Worm (Caenorhabditis elegans) whole organism, midembryonic: ENCODE results near the gene txt-13.

ENCODE experiments used
- T22C8.4 ChIP-seq: fragments of 200-800 bp; sonication (Bioruptor generic); IDR thresholded peaks from 2 replicates; pipeline ENCODE4 v1.3.6; 2022; ENCODE audit warnings: missing genetic modification characterization, missing compliant biosample characterization
- cog-1 ChIP-seq: sonication (generic microtip); optimal IDR thresholded peaks from 2 replicates; lab custom pipeline; 2016; ENCODE audit warnings: missing genetic modification characterization, missing compliant biosample characterization
- flt-1 ChIP-seq: fragments of 200-800 bp; sonication (Bioruptor generic); IDR thresholded peaks from 2 replicates; pipeline ENCODE4 v1.3.6; 2022; ENCODE audit warnings: missing genetic modification characterization, missing compliant biosample characterization
- klf-2 ChIP-seq: fragments of 200-800 bp; sonication (Bioruptor generic); conservative IDR thresholded peaks from 2 replicates; pipeline ENCODE4 v1.3.6; 2022; ENCODE audit warnings: missing genetic modification reagents, missing genetic modification characterization, missing compliant biosample characterization
- med-1 ChIP-seq: sonication (generic microtip); optimal IDR thresholded peaks from 2 replicates; lab custom pipeline; 2017; ENCODE audit warnings: missing genetic modification characterization, mild to moderate bottlenecking, missing compliant biosample characterization, antibody characterized with exemption, missing genetic modification reagents; ENCODE audit not compliant: insufficient read depth
- ref-1 ChIP-seq: fragments of 200-800 bp; sonication (Bioruptor generic); conservative IDR thresholded peaks from 2 replicates; pipeline ENCODE4 v1.3.6; 2022; ENCODE audit warnings: missing genetic modification reagents, missing genetic modification characterization, missing compliant biosample characterization
- tab-1 ChIP-seq: fragments of 200-800 bp; sonication (Bioruptor generic); IDR thresholded peaks from 2 replicates; pipeline ENCODE4 v1.3.6; 2022; ENCODE audit warnings: missing genetic modification characterization, missing compliant biosample characterization
- ztf-23 ChIP-seq: fragments of 200-800 bp; sonication (Bioruptor generic); IDR thresholded peaks from 2 replicates; pipeline ENCODE4 v1.3.6; 2022; ENCODE audit warnings: missing genetic modification reagents, missing genetic modification characterization, missing compliant biosample characterization
- ztf-29 ChIP-seq: fragments of 200-800 bp; sonication (Bioruptor generic); IDR thresholded peaks from 2 replicates; pipeline ENCODE4 v1.3.6; 2022; ENCODE audit warnings: missing genetic modification reagents, missing genetic modification characterization, missing compliant biosample characterization

txt-13 gene

DNA sequence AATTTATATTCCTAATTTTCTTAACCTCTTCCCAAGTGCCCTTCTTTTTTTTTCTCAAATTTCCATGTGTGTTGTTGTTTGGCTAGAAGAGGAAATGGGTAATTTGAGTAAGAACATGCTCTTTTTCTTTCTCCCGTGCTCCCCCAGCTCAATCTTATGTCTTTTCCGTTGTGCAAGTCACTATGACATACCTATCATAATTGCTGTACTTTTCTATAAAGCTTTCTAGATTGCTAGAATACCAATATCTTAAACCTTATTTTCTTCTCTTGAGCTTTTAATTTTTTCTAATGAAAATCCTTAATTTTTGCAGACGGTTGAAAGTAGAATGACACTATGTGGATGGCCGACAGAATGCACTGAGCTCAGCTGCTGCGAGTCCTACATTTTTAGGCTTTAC is at the start of gene txt-13:
TSS of gene txt-13 (plus strand) at position 301 of the 400 bp plus-strand sequence.
- TF ChIP-seq cog-1 (no peak), T22C8.4 (GFP tag; lab: Robert Waterston, UW) (no peak), tab-1 (no peak), ztf-29 (GFP tag; lab: Robert Waterston, UW) (no peak), klf-2 (GFP tag; lab: Robert Waterston, UW) (no peak), flt-1 (GFP tag; lab: Robert Waterston, UW) (no peak), ztf-23 (GFP tag; lab: Robert Waterston, UW) (no peak), med-1 (GFP tag; lab: Kevin White, UChicago) (no peak), ref-1 (GFP tag; lab: Robert Waterston, UW) (no peak)

ce11 chrII:10523031-10523430 is 47.4 kb upstream of the txt-13 start:
- TF ChIP-seq T22C8.4 (GFP tag; lab: Robert Waterston, UW): no peak
- TF ChIP-seq tab-1: no peak
- TF ChIP-seq ztf-29 (GFP tag; lab: Robert Waterston, UW): no peak
- no peak for TF ChIP-seq med-1 (GFP tag; lab: Kevin White, UChicago)
- TF ChIP-seq flt-1 (GFP tag; lab: Robert Waterston, UW): no peak
- no peak for TF ChIP-seq ztf-23 (GFP tag; lab: Robert Waterston, UW)
- TF ChIP-seq cog-1: no peak
- no peak for TF ChIP-seq klf-2 (GFP tag; lab: Robert Waterston, UW)
- no peak for TF ChIP-seq ref-1 (GFP tag; lab: Robert Waterston, UW)

DNA sequence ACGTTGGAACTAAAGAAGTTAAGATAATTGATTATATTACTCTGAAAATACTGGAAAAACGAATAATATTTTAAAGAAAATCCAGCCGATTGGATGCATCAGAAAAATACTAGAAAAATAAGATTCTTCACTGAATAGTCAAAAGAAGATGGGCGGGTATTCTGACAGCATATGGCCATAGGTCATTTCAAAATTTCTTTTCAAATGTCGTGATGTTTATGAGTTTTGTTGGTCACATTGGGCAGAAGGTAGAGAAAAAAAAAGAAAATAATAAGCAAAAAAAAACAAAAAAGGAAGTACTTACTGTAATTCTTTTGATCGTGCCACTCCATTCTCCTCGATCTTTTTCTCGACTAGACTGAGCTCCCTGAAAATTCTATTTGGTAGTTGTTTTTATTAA is 46.8 kb upstream of the txt-13 start, which contains the start of gene F59B10.5:
TSS of gene F59B10.5 (minus strand) at position 101 of the 400 bp plus-strand sequence.
- TF ChIP-seq tab-1: no peak
- TF ChIP-seq cog-1: no peak
- no peak for TF ChIP-seq flt-1 (GFP tag; lab: Robert Waterston, UW)
- TF ChIP-seq ztf-29 (GFP tag; lab: Robert Waterston, UW): no peak
- no peak for TF ChIP-seq ztf-23 (GFP tag; lab: Robert Waterston, UW)

DNA sequence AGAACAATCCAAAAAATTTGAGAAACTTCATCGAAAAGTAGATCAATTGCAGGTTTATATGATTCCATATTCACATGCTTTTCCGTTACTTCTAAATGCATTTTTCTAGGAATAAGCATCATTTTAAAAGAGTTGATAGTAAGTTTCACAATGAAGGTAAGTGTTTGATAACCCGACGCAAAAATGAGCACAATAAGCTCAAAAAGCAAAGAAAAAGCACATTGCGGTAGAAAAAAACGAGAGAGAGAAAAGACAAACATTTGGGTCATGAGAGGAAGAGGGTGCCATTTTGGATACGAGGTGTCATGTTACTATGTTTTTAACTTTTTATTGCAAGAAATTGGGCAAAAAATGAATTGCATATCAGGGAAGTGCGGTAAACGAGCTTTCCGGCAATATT is 46.0 kb upstream of the txt-13 start, which contains the start of gene F59B10.6:
TSS of gene F59B10.6 (minus strand) at position 101 of the 400 bp plus-strand sequence.
- TF ChIP-seq med-1 (GFP tag; lab: Kevin White, UChicago) (no peak), ref-1 (GFP tag; lab: Robert Waterston, UW) (no peak), ztf-29 (GFP tag; lab: Robert Waterston, UW) (no peak), cog-1 (no peak), flt-1 (GFP tag; lab: Robert Waterston, UW) (no peak), tab-1 (no peak), klf-2 (GFP tag; lab: Robert Waterston, UW) (no peak), T22C8.4 (GFP tag; lab: Robert Waterston, UW) (no peak), ztf-23 (GFP tag; lab: Robert Waterston, UW) (no peak)

ce11 chrII:10525134-10525533 is 45.3 kb upstream of the txt-13 start:
- TF ChIP-seq flt-1 (GFP tag; lab: Robert Waterston, UW) (no peak), ztf-29 (GFP tag; lab: Robert Waterston, UW) (no peak), tab-1 (no peak), med-1 (GFP tag; lab: Kevin White, UChicago) (no peak), ztf-23 (GFP tag; lab: Robert Waterston, UW) (no peak), ref-1 (GFP tag; lab: Robert Waterston, UW) (no peak), klf-2 (GFP tag; lab: Robert Waterston, UW) (no peak), T22C8.4 (GFP tag; lab: Robert Waterston, UW) (no peak), cog-1 (no peak)

ce11 chrII:10527649-10528134 is 42.7 kb upstream of the txt-13 start, which contains the start of gene mab-10:
Gene mab-10, plus strand, starts transcription at chrII:10528084.
- TF ChIP-seq ztf-23 (GFP tag; lab: Robert Waterston, UW) (0 out of 2 replicates have a peak, but pooled peaks have one; percentile 48), ztf-29 (GFP tag; lab: Robert Waterston, UW) (no peak), T22C8.4 (GFP tag; lab: Robert Waterston, UW) (no peak), cog-1 (no peak), tab-1 (no peak)

- no peak for TF ChIP-seq T22C8.4 (GFP tag; lab: Robert Waterston, UW)
- no peak for TF ChIP-seq tab-1
- TF ChIP-seq klf-2 (GFP tag; lab: Robert Waterston, UW): no peak
- TF ChIP-seq flt-1 (GFP tag; lab: Robert Waterston, UW): no peak
- no peak for TF ChIP-seq ztf-29 (GFP tag; lab: Robert Waterston, UW)
- no peak for TF ChIP-seq med-1 (GFP tag; lab: Kevin White, UChicago)
- no peak for TF ChIP-seq cog-1
- no peak for TF ChIP-seq ztf-23 (GFP tag; lab: Robert Waterston, UW)
- no peak for TF ChIP-seq ref-1 (GFP tag; lab: Robert Waterston, UW)
Measured at ce11 chrII:10529218-10529751, 41.1 kb upstream of the txt-13 start.

- TF ChIP-seq tab-1 (no peak), ztf-29 (GFP tag; lab: Robert Waterston, UW) (no peak), flt-1 (GFP tag; lab: Robert Waterston, UW) (no peak), T22C8.4 (GFP tag; lab: Robert Waterston, UW) (no peak), med-1 (GFP tag; lab: Kevin White, UChicago) (no peak), cog-1 (no peak), ztf-23 (GFP tag; lab: Robert Waterston, UW) (no peak), ref-1 (GFP tag; lab: Robert Waterston, UW) (no peak), klf-2 (GFP tag; lab: Robert Waterston, UW) (no peak)
Measured at ce11 chrII:10530907-10531306, 39.5 kb upstream of the txt-13 start.

ce11 chrII:10531604-10532003 is 38.8 kb upstream of the txt-13 start:
- TF ChIP-seq flt-1 (GFP tag; lab: Robert Waterston, UW): no peak
- no peak for TF ChIP-seq cog-1
- TF ChIP-seq klf-2 (GFP tag; lab: Robert Waterston, UW): no peak
- no peak for TF ChIP-seq med-1 (GFP tag; lab: Kevin White, UChicago)
- no peak for TF ChIP-seq ztf-29 (GFP tag; lab: Robert Waterston, UW)
- no peak for TF ChIP-seq T22C8.4 (GFP tag; lab: Robert Waterston, UW)
- TF ChIP-seq tab-1: no peak
- TF ChIP-seq ztf-23 (GFP tag; lab: Robert Waterston, UW): no peak
- no peak for TF ChIP-seq ref-1 (GFP tag; lab: Robert Waterston, UW)
